Fruit fly (Drosophila melanogaster): ENCODE measurements around the gene mRpL33.

DNA sequence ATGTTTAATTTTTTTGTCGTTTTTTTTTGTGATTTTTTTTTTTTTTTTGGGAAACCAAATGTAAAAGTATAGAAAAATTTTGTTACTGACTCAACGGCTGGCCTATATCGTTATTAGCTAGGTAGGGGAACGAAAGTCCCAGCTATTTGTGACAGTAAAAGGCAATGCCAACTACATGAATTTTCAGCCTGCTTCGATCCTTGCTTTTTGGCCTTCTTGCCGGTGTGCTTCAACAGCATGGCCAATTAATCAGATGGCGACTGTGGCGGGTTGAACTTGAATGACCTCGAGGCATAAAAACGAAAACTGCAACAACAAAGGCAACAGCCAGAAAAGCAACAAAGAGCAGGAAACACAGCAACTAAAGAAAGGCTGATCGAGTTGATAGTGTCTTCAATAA lies 44.2 kb downstream of the mRpL33 start, which contains the start of gene CG15578:
- no peak for TF ChIP-seq Ets98B (GFP tag; IDR thresholded peaks at IDR 0.05)
- no peak for TF ChIP-seq CG10348 (GFP tag; IDR thresholded peaks at IDR 0.05)
- TF ChIP-seq fd96Ca (GFP tag; IDR thresholded peaks at IDR 0.05): no peak
- TF ChIP-seq CG13204 (GFP tag; optimal IDR thresholded peaks at IDR 0.05): no peak
- TF ChIP-seq CG17806 (tag; optimal IDR thresholded peaks at IDR 0.05): no peak
- TF ChIP-seq EcR (GFP tag; optimal IDR thresholded peaks at IDR 0.05): no peak
- no peak for TF ChIP-seq CG32121 (GFP tag; IDR thresholded peaks at IDR 0.05)
- TF ChIP-seq CG15710 (tag; optimal IDR thresholded peaks at IDR 0.05): no peak
- TF ChIP-seq Pif1A (GFP tag; optimal IDR thresholded peaks at IDR 0.05): no peak
- TF ChIP-seq CG14655 (GFP tag; optimal IDR thresholded peaks at IDR 0.05): no peak
- no peak for TF ChIP-seq CG9948 (tag; optimal IDR thresholded peaks at IDR 0.05)
